Fruit fly (Drosophila melanogaster) whole organism, embryonic: ENCODE data around the gene CG31321.

Experiments used
- Atf-2 ChIP-seq: fragments of 200-800 bp; sonication (Bioruptor generic); optimal IDR thresholded peaks from 2 replicates; lab custom pipeline; 2016; ENCODE audit warnings: missing biosample characterization, missing genetic modification characterization
- BtbVII ChIP-seq: fragments of 200-800 bp; sonication (Bioruptor generic); optimal IDR thresholded peaks from 3 replicates; lab custom pipeline; 2017; ENCODE audit warnings: missing biosample characterization, mild to moderate bottlenecking, missing genetic modification characterization
- C15 ChIP-seq: fragments of 200-800 bp; sonication (Bioruptor generic); IDR thresholded peaks from 3 replicates; pipeline ENCODE4 v1.3.6; 2022; ENCODE audit warnings: missing biosample characterization, missing genetic modification characterization
- CG10147 ChIP-seq: fragments of 200-800 bp; sonication (Bioruptor generic); optimal IDR thresholded peaks from 2 replicates; lab custom pipeline; 2019; ENCODE audit warnings: missing biosample characterization, mild to moderate bottlenecking, missing genetic modification characterization, moderate library complexity
- CG10366 ChIP-seq: fragments of 200-800 bp; sonication (Bioruptor generic); IDR thresholded peaks from 2 replicates; pipeline ENCODE4 v1.3.6; 2022; ENCODE audit warnings: missing biosample characterization, missing genetic modification characterization
- CG10654 ChIP-seq: fragments of 200-800 bp; sonication (Bioruptor generic); optimal IDR thresholded peaks from 2 replicates; lab custom pipeline; 2016; ENCODE audit warnings: missing biosample characterization, missing genetic modification characterization
- CG10979 ChIP-seq: fragments of 200-800 bp; sonication (Bioruptor generic); optimal IDR thresholded peaks from 2 replicates; lab custom pipeline; 2018; ENCODE audit warnings: missing biosample characterization, mild to moderate bottlenecking, missing genetic modification characterization, moderate library complexity
- CG11456 ChIP-seq: fragments of 200-800 bp; sonication (Bioruptor generic); IDR thresholded peaks from 3 replicates; pipeline ENCODE4 v1.3.6; 2022; ENCODE audit warnings: missing biosample characterization, missing genetic modification characterization
- CG12299 ChIP-seq: fragments of 200-800 bp; sonication (Bioruptor generic); optimal IDR thresholded peaks from 2 replicates; lab custom pipeline; 2018; ENCODE audit warnings: missing biosample characterization, mild to moderate bottlenecking, missing genetic modification characterization
- CG16779 ChIP-seq: fragments of 200-800 bp; sonication (Bioruptor generic); IDR thresholded peaks from 2 replicates; pipeline ENCODE4 v1.3.6; 2022; ENCODE audit warnings: missing biosample characterization, missing genetic modification characterization
- CG16863 ChIP-seq: fragments of 200-800 bp; sonication (Bioruptor generic); optimal IDR thresholded peaks from 3 replicates; lab custom pipeline; 2016; ENCODE audit warnings: missing biosample characterization, missing genetic modification characterization
- CG2712 ChIP-seq: fragments of 200-800 bp; optimal IDR thresholded peaks from 3 replicates; lab custom pipeline; 2019; ENCODE audit warnings: missing biosample characterization, mild to moderate bottlenecking, missing genetic modification characterization, moderate library complexity
- CG34224 ChIP-seq: fragments of 200-800 bp; sonication (Bioruptor generic); IDR thresholded peaks from 3 replicates; pipeline ENCODE4 v1.3.6; 2022; ENCODE audit warnings: missing biosample characterization, missing genetic modification characterization; ENCODE audit not compliant: partially characterized antibody
- CG4854 ChIP-seq: fragments of 200-800 bp; sonication (Bioruptor generic); optimal IDR thresholded peaks from 2 replicates; lab custom pipeline; 2016; ENCODE audit warnings: missing biosample characterization, missing genetic modification characterization, inconsistent platforms
- CG6175 ChIP-seq: fragments of 200-800 bp; sonication (Bioruptor generic); IDR thresholded peaks from 3 replicates; pipeline ENCODE4 v1.3.6; 2022; ENCODE audit warnings: missing biosample characterization, missing genetic modification characterization
- CG7271 ChIP-seq: fragments of 200-800 bp; sonication (Bioruptor generic); optimal IDR thresholded peaks from 2 replicates; lab custom pipeline; 2018; ENCODE audit warnings: missing biosample characterization, mild to moderate bottlenecking, missing genetic modification characterization, moderate library complexity
- CG8478 ChIP-seq: fragments of >200 bp; optimal IDR thresholded peaks from 2 replicates; lab custom pipeline; 2018
- CG8924 ChIP-seq: fragments of 200-800 bp; optimal IDR thresholded peaks from 3 replicates; lab custom pipeline; 2019; ENCODE audit warnings: missing biosample characterization, mild to moderate bottlenecking, missing genetic modification characterization, moderate library complexity
- CG9437 ChIP-seq: fragments of 200-800 bp; sonication (Bioruptor generic); optimal IDR thresholded peaks from 2 replicates; lab custom pipeline; 2018; ENCODE audit warnings: missing biosample characterization, mild to moderate bottlenecking, missing genetic modification characterization
- Doc2 ChIP-seq: fragments of 200-800 bp; sonication (Bioruptor generic); IDR thresholded peaks from 2 replicates; pipeline ENCODE4 v1.3.6; 2022; ENCODE audit warnings: missing biosample characterization, missing genetic modification characterization
- Eip74EF ChIP-seq, 2 experiments: fragments of 200-800 bp in 1 of 2; fragments of >200 bp in 1 of 2; sonication (Bioruptor generic) in 1 of 2; optimal IDR thresholded peaks; 2 replicates each; lab custom pipeline; 2017 to 2019; ENCODE audit warnings: missing biosample characterization in 2 of 2, missing genetic modification characterization in 2 of 2, mild to moderate bottlenecking in 1 of 2, moderate library complexity in 1 of 2
- NC2β ChIP-seq: fragments of 200-800 bp; sonication (Bioruptor generic); optimal IDR thresholded peaks from 2 replicates; lab custom pipeline; 2016; ENCODE audit warnings: missing biosample characterization, missing genetic modification characterization
- NFAT ChIP-seq: fragments of 200-800 bp; sonication (Bioruptor generic); IDR thresholded peaks from 2 replicates; pipeline ENCODE4 v1.3.6; 2022; ENCODE audit warnings: missing biosample characterization, missing genetic modification characterization
- NfI ChIP-seq: fragments of 200-800 bp; sonication (Bioruptor generic); optimal IDR thresholded peaks from 3 replicates; lab custom pipeline; 2018; ENCODE audit warnings: missing biosample characterization, mild to moderate bottlenecking, missing genetic modification characterization, moderate library complexity
- Sox100B ChIP-seq: fragments of 200-800 bp; sonication (Bioruptor generic); optimal IDR thresholded peaks from 3 replicates; lab custom pipeline; 2018; ENCODE audit warnings: missing biosample characterization, mild to moderate bottlenecking, missing genetic modification characterization
- Usf ChIP-seq: fragments of 200-800 bp; sonication (Bioruptor generic); optimal IDR thresholded peaks from 2 replicates; lab custom pipeline; 2017; ENCODE audit warnings: missing genotype, missing biosample characterization, missing genetic modification characterization
- ap ChIP-seq: fragments of 200-800 bp; sonication (Bioruptor generic); IDR thresholded peaks from 2 replicates; pipeline ENCODE4 v1.3.6; 2022; ENCODE audit warnings: missing biosample characterization, missing genetic modification characterization
- bcd ChIP-seq: fragments of 200-800 bp; sonication (Bioruptor generic); optimal IDR thresholded peaks from 2 replicates; lab custom pipeline; 2017; ENCODE audit warnings: missing biosample characterization, mild to moderate bottlenecking, missing genetic modification characterization
- br ChIP-seq: fragments of >200 bp; optimal IDR thresholded peaks from 2 replicates; lab custom pipeline; 2017
- cg ChIP-seq: fragments of 200-800 bp; sonication (Bioruptor generic); optimal IDR thresholded peaks from 3 replicates; lab custom pipeline; 2019; ENCODE audit warnings: missing biosample characterization, mild to moderate bottlenecking, missing genetic modification characterization, moderate library complexity
- chm ChIP-seq: fragments of 200-800 bp; sonication (Bioruptor generic); IDR thresholded peaks from 2 replicates; pipeline ENCODE4 v1.3.6; 2022; ENCODE audit warnings: missing biosample characterization, missing genetic modification characterization
- croc ChIP-seq: fragments of 200-800 bp; sonication (Bioruptor generic); conservative IDR thresholded peaks from 3 replicates; pipeline ENCODE4 v1.3.6; 2022; ENCODE audit warnings: missing biosample characterization, missing genetic modification characterization
- danr ChIP-seq: fragments of 200-800 bp; sonication (Bioruptor generic); IDR thresholded peaks from 2 replicates; pipeline ENCODE4 v1.3.6; 2022; ENCODE audit warnings: missing biosample characterization, missing genetic modification characterization
- dmrt11E ChIP-seq: fragments of 200-800 bp; sonication (Bioruptor generic); optimal IDR thresholded peaks from 3 replicates; lab custom pipeline; 2018; ENCODE audit warnings: missing biosample characterization, mild to moderate bottlenecking, missing genetic modification characterization, moderate library complexity
- grau ChIP-seq: fragments of 200-800 bp; optimal IDR thresholded peaks from 3 replicates; lab custom pipeline; 2019; ENCODE audit warnings: missing biosample characterization, mild to moderate bottlenecking, missing genetic modification characterization, moderate library complexity
- gro ChIP-seq: fragments of 200-800 bp; sonication (Bioruptor generic); optimal IDR thresholded peaks from 2 replicates; lab custom pipeline; 2016; ENCODE audit warnings: missing biosample characterization, missing genetic modification characterization
- gsb-n ChIP-seq: fragments of 200-800 bp; sonication (Bioruptor generic); optimal IDR thresholded peaks from 3 replicates; lab custom pipeline; 2018; ENCODE audit warnings: missing biosample characterization, mild to moderate bottlenecking, missing genetic modification characterization
- h ChIP-seq: fragments of >200 bp; optimal IDR thresholded peaks from 2 replicates; lab custom pipeline; 2017
- her ChIP-seq: fragments of 200-800 bp; sonication (Bioruptor generic); optimal IDR thresholded peaks from 2 replicates; lab custom pipeline; 2016; ENCODE audit warnings: missing biosample characterization, missing genetic modification characterization
- lbe ChIP-seq: fragments of 200-800 bp; sonication (Bioruptor generic); optimal IDR thresholded peaks from 2 replicates; lab custom pipeline; 2016; ENCODE audit warnings: missing biosample characterization, mild to moderate bottlenecking, missing genetic modification characterization
- lov ChIP-seq, 2 experiments: fragments of 200-800 bp in 1 of 2; fragments of >200 bp in 1 of 2; sonication (Bioruptor generic) in 1 of 2; IDR thresholded peaks in 1 of 2; optimal IDR thresholded peaks in 1 of 2; 2 replicates in 1 of 2; 3 replicates in 1 of 2; pipeline versions ENCODE4 v1.3.6 to Lab custom; 2017 to 2022; ENCODE audit warnings: missing biosample characterization in 1 of 2, missing genetic modification characterization in 1 of 2
- nom ChIP-seq: fragments of 200-800 bp; sonication (Bioruptor generic); optimal IDR thresholded peaks from 2 replicates; lab custom pipeline; 2017; ENCODE audit warnings: missing biosample characterization, missing genetic modification characterization, mild to moderate bottlenecking, moderate library complexity, missing genetic modification reagents
- otp ChIP-seq: fragments of 200-800 bp; sonication (Bioruptor generic); IDR thresholded peaks from 3 replicates; pipeline ENCODE4, ENCODE4 v1.3.6; 2022; ENCODE audit warnings: missing biosample characterization, missing genetic modification characterization
- psq ChIP-seq: fragments of 200-800 bp; sonication (Bioruptor generic); optimal IDR thresholded peaks from 2 replicates; lab custom pipeline; 2017; ENCODE audit warnings: missing biosample characterization, missing genetic modification characterization
- scrt ChIP-seq: fragments of 200-800 bp; sonication (Bioruptor generic); optimal IDR thresholded peaks from 2 replicates; lab custom pipeline; 2018; ENCODE audit warnings: missing biosample characterization, mild to moderate bottlenecking, missing genetic modification characterization, moderate library complexity
- slp2 ChIP-seq: fragments of 200-800 bp; sonication (Bioruptor generic); optimal IDR thresholded peaks from 2 replicates; lab custom pipeline; 2016; ENCODE audit warnings: missing biosample characterization, missing genetic modification characterization
- ssp ChIP-seq: fragments of 200-800 bp; sonication (Bioruptor generic); IDR thresholded peaks from 2 replicates; pipeline ENCODE4 v1.3.6; 2022; ENCODE audit warnings: missing biosample characterization, missing genetic modification characterization
- stwl ChIP-seq: fragments of 200-800 bp; sonication (Bioruptor generic); optimal IDR thresholded peaks from 3 replicates; lab custom pipeline; 2018; ENCODE audit warnings: missing biosample characterization, mild to moderate bottlenecking, missing genetic modification characterization, moderate library complexity
- ttk ChIP-seq: fragments of 200-800 bp; sonication (Bioruptor generic); IDR thresholded peaks from 2 replicates; pipeline ENCODE4 v2.1.2; 2022; ENCODE audit warnings: missing biosample characterization, missing genetic modification characterization

Gene CG31321

DNA sequence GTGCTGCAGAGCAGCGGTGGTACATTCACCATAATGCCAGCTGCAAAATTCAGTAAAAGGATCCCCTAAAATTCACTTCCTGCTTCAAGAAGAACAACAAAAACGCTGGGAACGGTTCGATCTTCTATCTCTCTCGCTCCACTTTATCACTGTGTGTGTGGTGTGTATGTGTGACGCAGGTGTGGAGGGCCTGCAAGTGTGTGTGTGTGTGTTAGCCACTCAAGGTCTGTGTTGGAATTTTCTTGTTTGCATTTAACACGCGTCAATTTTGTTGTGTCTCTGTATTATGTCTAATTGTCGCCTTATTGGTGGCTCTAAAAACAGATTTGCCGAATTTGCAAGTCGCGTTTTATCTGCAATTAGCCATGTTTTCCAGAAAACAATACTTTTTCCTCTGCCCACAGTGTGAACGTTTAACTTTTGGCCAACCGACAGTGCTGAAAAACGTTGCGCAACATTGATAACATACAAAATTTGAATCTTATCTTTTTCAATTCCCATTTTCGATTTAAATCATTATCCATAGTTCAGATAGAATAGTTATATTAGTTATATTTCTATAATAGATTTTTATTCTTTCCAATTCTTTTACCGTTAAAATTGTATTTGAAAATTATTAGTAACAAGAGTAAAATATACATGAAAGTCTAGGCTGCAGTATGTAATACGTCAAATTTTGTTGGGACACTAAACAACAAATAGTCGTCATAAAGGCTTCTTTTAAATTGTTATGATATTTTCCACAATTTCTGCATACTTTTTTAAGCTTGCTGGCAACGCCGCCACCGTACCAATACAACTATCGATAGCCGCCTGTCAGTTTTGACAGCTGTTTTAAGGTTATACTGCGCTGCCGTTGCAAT, 16.3 kb downstream of the CG31321 start, which contains the start of the genes Afti and ATPsynE (continued):
- TF ChIP-seq CG7271 (tag; lab: Kevin White, UChicago): no peak
- no peak for TF ChIP-seq lbe (GFP tag; lab: Kevin White, UChicago)
- TF ChIP-seq NFAT: peak; percentile 65
- peak; percentile 63 for TF ChIP-seq CG8924
- peak; percentile 72 for TF ChIP-seq ttk (GFP tag; lab: Robert Waterston, UW)
- TF ChIP-seq gro (GFP tag; lab: Kevin White, UChicago): peak; percentile 49
- TF ChIP-seq her (GFP tag; lab: Kevin White, UChicago): peak; percentile 22
- TF ChIP-seq NfI (GFP tag; lab: Kevin White, UChicago): peak; percentile 79
- no peak for TF ChIP-seq Eip74EF (GFP tag; optimal IDR thresholded peaks at IDR 0.05; lab: Kevin White, UChicago)
- TF ChIP-seq Doc2: no peak
- TF ChIP-seq br (lab: Kevin White, UChicago): no peak
- TF ChIP-seq cg (GFP tag; lab: Kevin White, UChicago): peak; percentile 99
- TF ChIP-seq stwl (tag; lab: Kevin White, UChicago): peak; percentile 79
- 0 out of 3 replicates have a peak, but pooled peaks have one; percentile 5 for TF ChIP-seq otp (GFP tag; lab: Robert Waterston, UW)
- TF ChIP-seq Sox100B (GFP tag; lab: Kevin White, UChicago): no peak
- peak; percentile 59 for TF ChIP-seq CG10366
- peak; percentile 41 for TF ChIP-seq CG10147 (GFP tag; lab: Kevin White, UChicago)
- peak; percentile 38 for TF ChIP-seq NC2β
- peak; percentile 56 for TF ChIP-seq croc (GFP tag; lab: Robert Waterston, UW)
- peak; percentile 60 for TF ChIP-seq ap (GFP tag; lab: Robert Waterston, UW)
- peak; percentile 22 for TF ChIP-seq CG12299
- peak; percentile 46 for TF ChIP-seq CG9437
- no peak for TF ChIP-seq C15
- 0 out of 2 replicates have a peak, but pooled peaks have one; percentile 32 for TF ChIP-seq danr (GFP tag; lab: Robert Waterston, UW)
- TF ChIP-seq CG8478 (lab: Kevin White, UChicago): peak; percentile 93
- peak; percentile 72 for TF ChIP-seq bcd
- peak; percentile 52 for TF ChIP-seq CG16863 (GFP tag; lab: Kevin White, UChicago)
- TF ChIP-seq CG2712 (tag; lab: Kevin White, UChicago): peak; percentile 70
- TF ChIP-seq scrt (GFP tag; lab: Kevin White, UChicago): no peak
- TF ChIP-seq chm (GFP tag; lab: Robert Waterston, UW): peak; percentile 37
- peak; percentile 67 for TF ChIP-seq dmrt11E
- peak; percentile 86 for TF ChIP-seq CG11456 (GFP tag; lab: Robert Waterston, UW)
- TF ChIP-seq BtbVII (GFP tag; lab: Kevin White, UChicago): no peak
- peak; percentile 20 for TF ChIP-seq psq (GFP tag; lab: Kevin White, UChicago)
- 0 out of 3 replicates have a peak, but pooled peaks have one; percentile 40 for TF ChIP-seq CG6175 (GFP tag; lab: Robert Waterston, UW)
- peak; percentile 65 for TF ChIP-seq slp2 (GFP tag; lab: Kevin White, UChicago)
- peak; percentile 57; the same call in 1 of the 2 replicates for TF ChIP-seq ssp (GFP tag; lab: Robert Waterston, UW)
- peak; percentile 33 for TF ChIP-seq Usf (GFP tag; lab: Kevin White, UChicago)
- peak; percentile 1 for TF ChIP-seq nom (GFP tag; lab: Kevin White, UChicago)
- TF ChIP-seq gsb-n (tag; lab: Kevin White, UChicago): no peak
- peak; percentile 57 for TF ChIP-seq CG4854 (GFP tag; lab: Kevin White, UChicago)
- peak; percentile 48 for TF ChIP-seq CG10654
- peak; percentile 46 for TF ChIP-seq CG10979
- TF ChIP-seq h (lab: Kevin White, UChicago): no peak
- TF ChIP-seq Atf-2: peak; percentile 40
- no peak for TF ChIP-seq lov (optimal IDR thresholded peaks at IDR 0.05; lab: Kevin White, UChicago)
- no peak for TF ChIP-seq lov (GFP tag; IDR thresholded peaks at IDR 0.05; lab: Robert Waterston, UW)
- peak; percentile 70 for TF ChIP-seq grau (tag; lab: Kevin White, UChicago)
- TF ChIP-seq CG34224 (GFP tag; lab: Robert Waterston, UW): peak; percentile 28; the same call in 1 of the 3 replicates
- 0 out of 2 replicates have a peak, but pooled peaks have one; percentile 14 for TF ChIP-seq CG16779 (GFP tag; lab: Robert Waterston, UW)
